Worm (Caenorhabditis elegans): ENCODE measurements around the gene F49C12.11.

DNA sequence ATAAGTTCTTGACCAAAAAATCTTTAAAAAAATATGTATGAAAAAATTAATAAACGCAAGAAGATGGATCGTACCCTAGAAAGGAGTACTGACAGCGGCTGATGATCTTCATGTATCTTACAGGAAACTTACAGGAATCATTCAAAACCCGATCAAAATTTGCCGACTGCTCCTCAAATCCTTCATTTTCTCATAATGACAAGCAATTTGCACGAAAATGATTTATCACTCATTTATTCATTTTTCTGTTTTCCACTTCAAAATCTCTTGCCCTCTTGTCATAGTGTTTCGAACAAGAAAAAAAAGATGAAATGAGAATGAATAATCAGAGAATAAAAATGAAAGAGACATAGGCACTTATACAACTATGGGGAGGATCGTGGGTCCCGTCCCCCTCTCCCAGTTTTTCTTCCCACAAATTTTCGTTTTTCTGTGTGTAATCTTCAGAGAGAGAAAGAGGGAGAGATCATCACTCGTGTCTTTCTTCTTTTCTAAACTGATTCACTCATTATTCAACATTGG is 45.1 kb upstream of the F49C12.11 start, which contains the start of gene nmy-3:
- TF ChIP-seq lin-13 (GFP tag; optimal IDR thresholded peaks at IDR 0.05) (no peak), aly-2 (tag; optimal IDR thresholded peaks at IDR 0.05) (no peak), unc-39 (tag; optimal IDR thresholded peaks at IDR 0.05) (no peak), lin-39 (tag; optimal IDR thresholded peaks at IDR 0.05) (no peak), skn-1 (tag; optimal IDR thresholded peaks at IDR 0.05) (no peak)
